Worm (Caenorhabditis elegans) whole organism, L4 larva: ENCODE results near the gene hrg-6.
A peak's percentile ranks its signal among the peaks of the same experiment; 100 is the strongest.

Source experiments
- D1046.2 ChIP-seq: fragments of 200-800 bp; sonication (Bioruptor generic); IDR thresholded peaks from 2 replicates; pipeline ENCODE4 v1.3.6; 2022; ENCODE audit warnings: missing genetic modification characterization, missing compliant biosample characterization
- F10B5.3 ChIP-seq: sonication (generic microtip); optimal IDR thresholded peaks from 2 replicates; lab custom pipeline; 2016; ENCODE audit warnings: mild to moderate bottlenecking, missing genetic modification characterization, missing compliant biosample characterization
- R02D3.7 ChIP-seq: fragments of 150-350 bp; sonication (generic microtip); optimal IDR thresholded peaks from 3 replicates; lab custom pipeline; 2014; ENCODE audit warnings: missing biosample characterization, missing genetic modification characterization
- T26A8.4 ChIP-seq: fragments of 200-800 bp; sonication (Bioruptor generic); IDR thresholded peaks from 2 replicates; pipeline ENCODE4 v1.3.6; 2022; ENCODE audit warnings: missing genetic modification characterization, missing compliant biosample characterization
- Y105C5A.15 ChIP-seq: fragments of 200-800 bp; sonication (Bioruptor generic); IDR thresholded peaks from 2 replicates; pipeline ENCODE4 v1.3.6; 2022; ENCODE audit warnings: missing genetic modification characterization, missing compliant biosample characterization
- Y5F2A.4 ChIP-seq: fragments of 200-800 bp; sonication (Bioruptor generic); optimal IDR thresholded peaks from 2 replicates; lab custom pipeline; 2018; ENCODE audit warnings: mild to moderate bottlenecking, missing genetic modification characterization, missing compliant biosample characterization
- aly-2 ChIP-seq: sonication (generic microtip); optimal IDR thresholded peaks from 2 replicates; lab custom pipeline; 2018; ENCODE audit warnings: missing biosample characterization, missing genetic modification characterization
- attf-4 ChIP-seq: sonication (generic microtip); optimal IDR thresholded peaks from 3 replicates; lab custom pipeline; 2017; ENCODE audit warnings: missing biosample characterization, missing genetic modification characterization
- ceh-20 ChIP-seq: fragments of 200-800 bp; sonication (Bioruptor generic); IDR thresholded peaks from 2 replicates; pipeline ENCODE4 v1.3.6; 2022; ENCODE audit warnings: missing genetic modification reagents, missing genetic modification characterization, missing compliant biosample characterization
- ceh-28 ChIP-seq: fragments of 150-350 bp; optimal IDR thresholded peaks from 2 replicates; lab custom pipeline; 2014; ENCODE audit warnings: missing biosample characterization, missing genetic modification reagents, missing genetic modification characterization
- ceh-44 ChIP-seq: fragments of 200-800 bp; sonication (Bioruptor generic); IDR thresholded peaks from 2 replicates; pipeline ENCODE4 v1.3.6; 2022; ENCODE audit warnings: missing genetic modification reagents, missing genetic modification characterization, missing compliant biosample characterization
- ceh-62 ChIP-seq: sonication (generic microtip); optimal IDR thresholded peaks from 2 replicates; lab custom pipeline; 2017; ENCODE audit warnings: missing biosample characterization, missing genetic modification characterization
- ceh-82 ChIP-seq: sonication (generic microtip); optimal IDR thresholded peaks from 2 replicates; lab custom pipeline; 2017; ENCODE audit warnings: missing biosample characterization, missing genetic modification characterization
- cey-2 ChIP-seq: sonication (generic microtip); optimal IDR thresholded peaks from 3 replicates; lab custom pipeline; 2017; ENCODE audit warnings: missing genetic modification characterization, mild to moderate bottlenecking, missing compliant biosample characterization, antibody characterized with exemption, borderline replicate concordance; ENCODE audit not compliant: insufficient read depth
- ctbp-1 ChIP-seq: fragments of 200-800 bp; sonication (Bioruptor generic); IDR thresholded peaks from 2 replicates; pipeline ENCODE4 v1.3.6; 2022; ENCODE audit warnings: missing genetic modification reagents, missing genetic modification characterization, missing compliant biosample characterization
- daf-19 ChIP-seq: fragments of 200-800 bp; sonication (Bioruptor generic); conservative IDR thresholded peaks from 2 replicates; pipeline ENCODE4 v1.3.6; 2022; ENCODE audit warnings: missing genetic modification characterization, missing compliant biosample characterization
- dmd-6 ChIP-seq: fragments of 200-800 bp; sonication (Bioruptor generic); IDR thresholded peaks from 2 replicates; pipeline ENCODE4 v1.3.6; 2022; ENCODE audit warnings: missing genetic modification reagents, missing genetic modification characterization, missing compliant biosample characterization
- dmd-8 ChIP-seq: fragments of 200-800 bp; sonication (Bioruptor generic); IDR thresholded peaks from 2 replicates; pipeline ENCODE4 v1.3.6; 2022; ENCODE audit warnings: missing genetic modification characterization, missing compliant biosample characterization
- dmd-9 ChIP-seq: fragments of 200-800 bp; sonication (Bioruptor generic); IDR thresholded peaks from 2 replicates; pipeline ENCODE4 v1.3.6; 2022; ENCODE audit warnings: missing genetic modification reagents, missing genetic modification characterization, missing compliant biosample characterization
- egl-27 ChIP-seq: sonication (generic microtip); optimal IDR thresholded peaks from 3 replicates; lab custom pipeline; 2017; ENCODE audit warnings: missing biosample characterization, missing genetic modification reagents, missing genetic modification characterization
- gei-8 ChIP-seq: fragments of 200-800 bp; sonication (Bioruptor generic); optimal IDR thresholded peaks from 2 replicates; lab custom pipeline; 2018; ENCODE audit warnings: mild to moderate bottlenecking, missing genetic modification characterization, missing compliant biosample characterization
- hlh-11 ChIP-seq: fragments of 200-800 bp; sonication (Bioruptor generic); optimal IDR thresholded peaks from 2 replicates; lab custom pipeline; 2018; ENCODE audit warnings: mild to moderate bottlenecking, missing genetic modification characterization, missing compliant biosample characterization
- hlh-30 ChIP-seq: sonication (generic microtip); optimal IDR thresholded peaks from 2 replicates; lab custom pipeline; 2017; ENCODE audit warnings: antibody characterized with exemption, mild to moderate bottlenecking, missing genetic modification characterization, missing compliant biosample characterization; ENCODE audit not compliant: insufficient read depth
- lim-7 ChIP-seq: fragments of 200-800 bp; sonication (Bioruptor generic); IDR thresholded peaks from 2 replicates; pipeline ENCODE4 v1.3.6; 2022; ENCODE audit warnings: missing genetic modification characterization, missing compliant biosample characterization
- lin-13 ChIP-seq: fragments of 150-350 bp; optimal IDR thresholded peaks from 2 replicates; lab custom pipeline; 2014; ENCODE audit warnings: missing biosample characterization, missing genetic modification reagents, missing genetic modification characterization
- lin-15B ChIP-seq: fragments of 150-350 bp; sonication (generic microtip); optimal IDR thresholded peaks from 3 replicates; lab custom pipeline; 2014; ENCODE audit warnings: missing biosample characterization, missing genetic modification characterization
- lin-38 ChIP-seq: fragments of 200-800 bp; sonication (Bioruptor generic); IDR thresholded peaks from 2 replicates; pipeline ENCODE4 v1.3.6; 2022; ENCODE audit warnings: missing genetic modification reagents, missing genetic modification characterization, missing compliant biosample characterization
- lin-39 ChIP-seq: fragments of 150-350 bp; optimal IDR thresholded peaks from 2 replicates; lab custom pipeline; 2014; ENCODE audit warnings: missing biosample characterization, missing genetic modification reagents, missing genetic modification characterization
- lsy-2 ChIP-seq, 2 experiments: fragments of 150-350 bp in 1 of 2; sonication (generic microtip) in 1 of 2; optimal IDR thresholded peaks; 2 replicates each; lab custom pipeline; 2014 to 2017; ENCODE audit warnings: missing biosample characterization in 2 of 2, missing genetic modification characterization in 2 of 2
- nhr-111 ChIP-seq: fragments of 200-800 bp; sonication (Bioruptor generic); optimal IDR thresholded peaks from 2 replicates; lab custom pipeline; 2018; ENCODE audit warnings: mild to moderate bottlenecking, missing genetic modification characterization, missing compliant biosample characterization
- nhr-237 ChIP-seq: sonication (generic microtip); optimal IDR thresholded peaks from 2 replicates; lab custom pipeline; 2017; ENCODE audit warnings: missing biosample characterization, missing genetic modification characterization
- nhr-25 ChIP-seq: sonication (generic microtip); optimal IDR thresholded peaks from 2 replicates; lab custom pipeline; 2017; ENCODE audit warnings: missing genetic modification characterization, mild to moderate bottlenecking, missing compliant biosample characterization, antibody characterized with exemption, moderate library complexity, borderline replicate concordance; ENCODE audit not compliant: insufficient read depth
- nhr-28 ChIP-seq: fragments of 150-350 bp; optimal IDR thresholded peaks from 2 replicates; lab custom pipeline; 2014; ENCODE audit warnings: missing biosample characterization, missing genetic modification characterization
- nhr-41 ChIP-seq: fragments of 200-800 bp; sonication (Bioruptor generic); IDR thresholded peaks from 2 replicates; pipeline ENCODE4 v1.3.6; 2022; ENCODE audit warnings: missing genetic modification reagents, missing genetic modification characterization, missing compliant biosample characterization
- nhr-42 ChIP-seq: fragments of 200-800 bp; sonication (Bioruptor generic); IDR thresholded peaks from 2 replicates; pipeline ENCODE4 v1.3.6; 2022; ENCODE audit warnings: missing genetic modification characterization, missing compliant biosample characterization
- nhr-77 ChIP-seq: fragments of 150-350 bp; optimal IDR thresholded peaks from 2 replicates; lab custom pipeline; 2014; ENCODE audit warnings: missing biosample characterization, missing genetic modification characterization
- php-3 ChIP-seq: fragments of 200-800 bp; sonication (Bioruptor generic); IDR thresholded peaks from 2 replicates; pipeline ENCODE4 v1.3.6; 2022; ENCODE audit warnings: missing genetic modification reagents, missing genetic modification characterization, missing compliant biosample characterization
- pqm-1 ChIP-seq: sonication (generic microtip); optimal IDR thresholded peaks from 2 replicates; lab custom pipeline; 2017; ENCODE audit warnings: missing biosample characterization, missing genetic modification characterization
- set-16 ChIP-seq: fragments of 200-800 bp; sonication (Bioruptor generic); IDR thresholded peaks from 2 replicates; pipeline ENCODE4 v1.3.6; 2022; ENCODE audit warnings: missing genetic modification reagents, missing genetic modification characterization, missing compliant biosample characterization
- snpc-1.2 ChIP-seq: fragments of 200-800 bp; sonication (Bioruptor generic); IDR thresholded peaks from 2 replicates; pipeline ENCODE4 v1.3.6; 2022; ENCODE audit warnings: missing genetic modification reagents, missing genetic modification characterization, missing compliant biosample characterization
- spr-1 ChIP-seq: sonication (generic microtip); optimal IDR thresholded peaks from 2 replicates; lab custom pipeline; 2016; ENCODE audit warnings: mild to moderate bottlenecking, missing genetic modification characterization, missing compliant biosample characterization
- tag-97 ChIP-seq: fragments of 200-800 bp; sonication (Bioruptor generic); IDR thresholded peaks from 2 replicates; pipeline ENCODE4 v1.3.6; 2022; ENCODE audit warnings: missing genetic modification characterization, missing compliant biosample characterization
- tra-1 ChIP-seq: fragments of 200-800 bp; sonication (Bioruptor generic); IDR thresholded peaks from 2 replicates; pipeline ENCODE4 v1.3.6; 2022; ENCODE audit warnings: missing genetic modification reagents, missing genetic modification characterization, missing compliant biosample characterization
- unc-130 ChIP-seq: sonication (generic microtip); optimal IDR thresholded peaks from 2 replicates; lab custom pipeline; 2016; ENCODE audit warnings: missing genetic modification reagents, missing genetic modification characterization, missing compliant biosample characterization
- unc-62 ChIP-seq, 3 experiments: fragments of 150-350 bp in 1 of 3; sonication (generic microtip); optimal IDR thresholded peaks in 2 of 3; peaks in 1 of 3; 1 replicate in 1 of 3; 2 replicates in 2 of 3; lab custom pipeline; 2014 to 2017; ENCODE audit warnings: missing biosample characterization in 3 of 3, missing genetic modification characterization in 3 of 3, missing genetic modification reagents in 3 of 3, missing genotype in 1 of 3
- zag-1 ChIP-seq: fragments of 150-350 bp; optimal IDR thresholded peaks from 2 replicates; lab custom pipeline; 2014; ENCODE audit warnings: missing biosample characterization, missing genetic modification characterization
- zfp-2 ChIP-seq: sonication (generic microtip); optimal IDR thresholded peaks from 2 replicates; lab custom pipeline; 2016; ENCODE audit warnings: mild to moderate bottlenecking, missing genetic modification characterization, missing compliant biosample characterization
- zfp-3 ChIP-seq: fragments of 200-800 bp; sonication (Bioruptor generic); conservative IDR thresholded peaks from 2 replicates; pipeline ENCODE4 v1.3.6; 2022; ENCODE audit warnings: missing genetic modification reagents, missing genetic modification characterization, missing compliant biosample characterization
- zip-11 ChIP-seq: fragments of 200-800 bp; sonication (Bioruptor generic); IDR thresholded peaks from 2 replicates; pipeline ENCODE4 v1.3.6; 2022; ENCODE audit warnings: missing genetic modification characterization, missing compliant biosample characterization
- zip-2 ChIP-seq: fragments of 150-350 bp; optimal IDR thresholded peaks from 2 replicates; lab custom pipeline; 2014; ENCODE audit warnings: missing biosample characterization, missing genetic modification characterization
- ztf-7 ChIP-seq: fragments of 150-350 bp; optimal IDR thresholded peaks from 2 replicates; lab custom pipeline; 2014; ENCODE audit warnings: missing biosample characterization, missing genetic modification characterization

The hrg-6 gene

ce11 chrIV:11025941-11026340 lies 6.4 kb upstream of the hrg-6 start:
- TF ChIP-seq ceh-28 (tag; lab: Kevin White, UChicago) (no peak), D1046.2 (peak; percentile 84), spr-1 (tag; lab: Kevin White, UChicago) (peak; percentile 77), tra-1 (GFP tag; lab: Robert Waterston, UW) (peak; percentile 76), hlh-11 (tag; lab: Kevin White, UChicago) (no peak), lim-7 (peak; percentile 96), lin-39 (tag; lab: Kevin White, UChicago) (no peak), php-3 (GFP tag; lab: Robert Waterston, UW) (peak; percentile 79), ceh-62 (tag; lab: Kevin White, UChicago) (no peak), set-16 (GFP tag; lab: Robert Waterston, UW) (peak; percentile 39; the same call in 1 of the 2 replicates), dmd-8 (GFP tag; lab: Robert Waterston, UW) (peak; percentile 86), snpc-1.2 (GFP tag; lab: Robert Waterston, UW) (peak; percentile 92), zfp-3 (GFP tag; lab: Robert Waterston, UW) (peak; percentile 67), ctbp-1 (GFP tag; lab: Robert Waterston, UW) (peak; percentile 88), lin-38 (GFP tag; lab: Robert Waterston, UW) (peak; percentile 78), zfp-2 (tag; lab: Kevin White, UChicago) (peak; percentile 42), egl-27 (no peak), ceh-44 (GFP tag; lab: Robert Waterston, UW) (peak; percentile 91), unc-130 (peak; percentile 75), Y105C5A.15 (GFP tag; lab: Robert Waterston, UW) (peak; percentile 77; the same call in 1 of the 2 replicates), T26A8.4 (peak; percentile 72), nhr-237 (tag; lab: Kevin White, UChicago) (no peak), dmd-6 (GFP tag; lab: Robert Waterston, UW) (0 out of 2 replicates have a peak, but pooled peaks have one; percentile 20), tag-97 (GFP tag; lab: Robert Waterston, UW) (no peak), cey-2 (no peak), ceh-20 (GFP tag; lab: Robert Waterston, UW) (peak; percentile 71), zip-2 (no peak), ztf-7 (tag; lab: Kevin White, UChicago) (no peak), R02D3.7 (tag; lab: Kevin White, UChicago) (no peak), pqm-1 (tag; lab: Kevin White, UChicago) (no peak), attf-4 (tag; lab: Kevin White, UChicago) (no peak), unc-62 (GFP tag; optimal IDR thresholded peaks at IDR 0.05 in 1 of 2; lab: Kevin White, UChicago) (peak in 1 of 2 experiments; percentile 24), unc-62 (tag; optimal IDR thresholded peaks at IDR 0.05; lab: Kevin White, UChicago) (no peak), lsy-2 (tag; optimal IDR thresholded peaks at IDR 0.05; lab: Kevin White, UChicago) (no peak), Y5F2A.4 (GFP tag; lab: Kevin White, UChicago) (peak; percentile 89), ceh-82 (tag; lab: Kevin White, UChicago) (no peak), daf-19 (peak; percentile 85), nhr-25 (tag; lab: Kevin White, UChicago) (no peak), zip-11 (GFP tag; lab: Robert Waterston, UW) (no peak), nhr-28 (tag; lab: Kevin White, UChicago) (no peak), zag-1 (tag; lab: Kevin White, UChicago) (no peak), nhr-111 (GFP tag; lab: Kevin White, UChicago) (peak; percentile 75), lin-15B (tag; lab: Kevin White, UChicago) (no peak), dmd-9 (GFP tag; lab: Robert Waterston, UW) (no peak), nhr-77 (tag; lab: Kevin White, UChicago) (no peak), aly-2 (no peak), gei-8 (GFP tag; lab: Kevin White, UChicago) (peak; percentile 66), lin-13 (GFP tag; lab: Kevin White, UChicago) (no peak), nhr-41 (GFP tag; lab: Robert Waterston, UW) (0 out of 2 replicates have a peak, but pooled peaks have one; percentile 55), hlh-30 (no peak), F10B5.3 (tag; lab: Kevin White, UChicago) (peak; percentile 35), nhr-42 (peak; percentile 50; the same call in 1 of the 2 replicates)
